Fruit fly (Drosophila melanogaster): ENCODE measurements around the gene Eig71Ek.

DNA sequence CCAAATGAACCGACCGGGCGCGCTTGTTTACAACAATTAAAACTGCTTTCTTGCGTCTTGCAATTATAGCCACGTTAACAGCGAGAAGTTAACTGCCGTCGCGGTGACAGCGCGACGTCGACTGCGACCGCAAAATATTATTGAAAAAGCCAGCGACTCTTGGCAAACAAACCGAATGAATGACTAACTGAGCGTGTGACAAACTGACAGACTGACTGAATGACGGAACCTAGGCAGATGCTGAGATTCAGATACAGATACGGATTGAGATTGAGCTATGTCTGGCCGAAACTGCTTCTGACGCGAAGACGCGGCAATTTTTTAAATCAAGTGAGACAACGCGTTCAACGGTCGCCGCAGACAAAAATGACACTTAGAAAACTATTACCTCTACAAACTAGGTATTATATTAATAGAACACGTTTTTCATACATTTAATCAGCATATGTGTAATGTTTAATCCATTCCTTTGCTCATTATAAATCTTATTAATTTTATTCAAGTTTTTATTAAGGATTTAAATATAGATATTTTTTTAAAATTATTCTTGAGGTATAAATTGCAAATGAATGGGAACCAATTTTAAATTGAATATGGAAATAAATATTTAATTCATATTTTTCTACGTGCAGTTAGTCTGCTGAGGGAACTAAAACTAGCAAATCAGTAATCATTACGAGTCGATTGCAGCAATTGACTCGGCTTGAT is 26.5 kb upstream of the Eig71Ek start:
- TF ChIP-seq Mnt (GFP tag; optimal IDR thresholded peaks at IDR 0.05) (no peak), tj (GFP tag; optimal IDR thresholded peaks at IDR 0.05) (no peak), Clk (GFP tag; optimal IDR thresholded peaks at IDR 0.05) (no peak), CG14711 (tag; optimal IDR thresholded peaks at IDR 0.05) (peak; percentile 62), CG11617 (GFP tag; optimal IDR thresholded peaks at IDR 0.05) (peak; percentile 25), ovo (GFP tag; optimal IDR thresholded peaks at IDR 0.05) (no peak)
